In genomic region chr3R:14026212-14026952, dm6 we compare ENCODE assay signal across 1 fruit fly cellular context.
TF ChIP-seq lines count a peak whose summit lies in the region.

No protein-coding gene starts in this region.

TF ChIP-seq in whole organism, embryonic, 481 proteins besides CTCF, POLR2A, EP300 and RAD21 (continued from another document):
- TF ChIP-seq Dek (tag; optimal IDR thresholded peaks at IDR 0.05; lab: Kevin White, UChicago), result peak; percentile 22
- peak; percentile 70 for TF ChIP-seq exex (tag; optimal IDR thresholded peaks at IDR 0.05; lab: Kevin White, UChicago)
- peak; percentile 50; the same call in 1 of the 2 replicates for TF ChIP-seq CG17612 (GFP tag; IDR thresholded peaks at IDR 0.05; lab: Robert Waterston, UW)
- peak; percentile 5 for TF ChIP-seq Ssrp (tag; optimal IDR thresholded peaks at IDR 0.05; lab: Kevin White, UChicago)
- no peak for TF ChIP-seq CG12219 (GFP tag; optimal IDR thresholded peaks at IDR 0.05; lab: Kevin White, UChicago)
- TF ChIP-seq seq (GFP tag; IDR thresholded peaks at IDR 0.05; lab: Robert Waterston, UW), result peak; percentile 32; the same call in 1 of the 2 replicates
- TF ChIP-seq Med (GFP tag; lab: Kevin White, UChicago), result peak; percentile 27
- TF ChIP-seq chinmo (GFP tag; IDR thresholded peaks at IDR 0.05; lab: Robert Waterston, UW; ENCODE audit: partially characterized antibody), result peak; percentile 81; the same call in 1 of the 4 replicates
- TF ChIP-seq H15 (GFP tag; IDR thresholded peaks at IDR 0.05; lab: Robert Waterston, UW), result no peak
- peak; percentile 7 for TF ChIP-seq trem (tag; optimal IDR thresholded peaks at IDR 0.05; lab: Kevin White, UChicago)
- TF ChIP-seq CG7556 (GFP tag; optimal IDR thresholded peaks at IDR 0.05; lab: Kevin White, UChicago), result peak; percentile 20
- peak; percentile 92 for TF ChIP-seq Sry-β (GFP tag; optimal IDR thresholded peaks at IDR 0.05; lab: Kevin White, UChicago)
- TF ChIP-seq sens (GFP tag; lab: Kevin White, UChicago), result peak; percentile 34
- TF ChIP-seq row (GFP tag; IDR thresholded peaks at IDR 0.05; lab: Robert Waterston, UW), result peak; percentile 69
- TF ChIP-seq CG17361 (GFP tag; IDR thresholded peaks at IDR 0.05; lab: Robert Waterston, UW), result 0 out of 3 replicates have a peak, but pooled peaks have one; percentile 22
- TF ChIP-seq CG2199 (GFP tag; IDR thresholded peaks at IDR 0.05; lab: Robert Waterston, UW), result 0 out of 3 replicates have a peak, but pooled peaks have one; percentile 63
- TF ChIP-seq CG2678 (tag; optimal IDR thresholded peaks at IDR 0.05; lab: Kevin White, UChicago), result peak; percentile 11
- peak; percentile 62 for TF ChIP-seq oc (tag; optimal IDR thresholded peaks at IDR 0.05; lab: Kevin White, UChicago)
- TF ChIP-seq zen (tag; optimal IDR thresholded peaks at IDR 0.05; lab: Kevin White, UChicago), result peak; percentile 81
- peak; percentile 5 for TF ChIP-seq nmo (GFP tag; optimal IDR thresholded peaks at IDR 0.05; lab: Kevin White, UChicago)
- TF ChIP-seq CG5245 (GFP tag; optimal IDR thresholded peaks at IDR 0.05; lab: Kevin White, UChicago), result no peak
- no peak for TF ChIP-seq ac (GFP tag; optimal IDR thresholded peaks at IDR 0.05; lab: Kevin White, UChicago)
- TF ChIP-seq mld (GFP tag; IDR thresholded peaks at IDR 0.05; lab: Robert Waterston, UW; ENCODE audit: partially characterized antibody), result no peak
- TF ChIP-seq CG42726 (GFP tag; IDR thresholded peaks at IDR 0.05; lab: Robert Waterston, UW; ENCODE audit: partially characterized antibody), result no peak
- TF ChIP-seq h (optimal IDR thresholded peaks at IDR 0.05; lab: Kevin White, UChicago), result no peak
- no peak for TF ChIP-seq Dbx (GFP tag; IDR thresholded peaks at IDR 0.05; lab: Robert Waterston, UW)
- peak; percentile 29 for TF ChIP-seq gem (tag; optimal IDR thresholded peaks at IDR 0.05; lab: Kevin White, UChicago)
- TF ChIP-seq sd (tag; optimal IDR thresholded peaks at IDR 0.05; lab: Kevin White, UChicago), result peak; percentile 6
- peak; percentile 64 for TF ChIP-seq CG34376 (GFP tag; optimal IDR thresholded peaks at IDR 0.05; lab: Kevin White, UChicago)
- TF ChIP-seq CG13624 (GFP tag; optimal IDR thresholded peaks at IDR 0.05; lab: Kevin White, UChicago), result no peak
- peak; percentile 30 for TF ChIP-seq CG2120 (GFP tag; optimal IDR thresholded peaks at IDR 0.05; lab: Kevin White, UChicago)
- peak; percentile 21 for TF ChIP-seq CG8290 (GFP tag; optimal IDR thresholded peaks at IDR 0.05; lab: Kevin White, UChicago)
- peak; percentile 16 to 59 for TF ChIP-seq CG8290 (tag; optimal IDR thresholded peaks at IDR 0.05; lab: Kevin White, UChicago)
- peak; percentile 18 for TF ChIP-seq CG11504 (tag; optimal IDR thresholded peaks at IDR 0.05; lab: Kevin White, UChicago)
- 0 out of 2 replicates have a peak, but pooled peaks have one; percentile 16 for TF ChIP-seq stc (GFP tag; IDR thresholded peaks at IDR 0.05; lab: Robert Waterston, UW)
- TF ChIP-seq CG12071 (GFP tag; optimal IDR thresholded peaks at IDR 0.05; lab: Kevin White, UChicago), result peak; percentile 40
- TF ChIP-seq Kr (GFP tag; optimal IDR thresholded peaks at IDR 0.05; lab: Kevin White, UChicago), result no peak
- no peak for TF ChIP-seq CG6175 (GFP tag; IDR thresholded peaks at IDR 0.05; lab: Robert Waterston, UW)
- no peak for TF ChIP-seq Adf1 (GFP tag; IDR thresholded peaks at IDR 0.05; lab: Robert Waterston, UW)
- TF ChIP-seq CG14710 (tag; optimal IDR thresholded peaks at IDR 0.05; lab: Kevin White, UChicago), result no peak
- peak; percentile 12 for TF ChIP-seq CG15514 (GFP tag; optimal IDR thresholded peaks at IDR 0.05; lab: Kevin White, UChicago)
- TF ChIP-seq gcm (GFP tag; optimal IDR thresholded peaks at IDR 0.05; lab: Kevin White, UChicago), result no peak
- peak; percentile 18 for TF ChIP-seq CG2712 (tag; optimal IDR thresholded peaks at IDR 0.05; lab: Kevin White, UChicago)
- no peak for TF ChIP-seq CG3163 (GFP tag; optimal IDR thresholded peaks at IDR 0.05; lab: Kevin White, UChicago)
- peak; percentile 0 for TF ChIP-seq CG15269 (tag; optimal IDR thresholded peaks at IDR 0.05; lab: Kevin White, UChicago)
- TF ChIP-seq dm (GFP tag; optimal IDR thresholded peaks at IDR 0.05; lab: Kevin White, UChicago), result no peak
- no peak for TF ChIP-seq ham (GFP tag; IDR thresholded peaks at IDR 0.05; lab: Robert Waterston, UW)
- TF ChIP-seq Meics (GFP tag; optimal IDR thresholded peaks at IDR 0.05; lab: Kevin White, UChicago), result peak; percentile 9
- TF ChIP-seq Stat92E (GFP tag; optimal IDR thresholded peaks at IDR 0.05; lab: Kevin White, UChicago), result peak in 1 of 3 experiments; percentile 65
